Worm (Caenorhabditis elegans) whole organism, young adult: ENCODE measurements around the gene F35C11.5.

ENCODE experiments used
- B0019.2 ChIP-seq: fragments of 200-800 bp; sonication (Bioruptor generic); conservative IDR thresholded peaks from 2 replicates; pipeline ENCODE4 v1.3.6; 2022; ENCODE audit warnings: missing genetic modification reagents, missing genetic modification characterization, missing compliant biosample characterization
- C06A6.2 ChIP-seq: fragments of 200-800 bp; sonication (Bioruptor generic); conservative IDR thresholded peaks from 2 replicates; pipeline ENCODE4 v1.3.6; 2022; ENCODE audit warnings: missing genetic modification characterization, missing compliant biosample characterization
- F10E7.11 ChIP-seq: sonication (generic microtip); optimal IDR thresholded peaks from 2 replicates; lab custom pipeline; 2017; ENCODE audit warnings: mild to moderate bottlenecking, missing genetic modification characterization, moderate library complexity, missing compliant biosample characterization
- F22D6.2 ChIP-seq: sonication (generic microtip); optimal IDR thresholded peaks from 2 replicates; lab custom pipeline; 2016; ENCODE audit warnings: mild to moderate bottlenecking, missing genetic modification characterization, missing compliant biosample characterization
- F33H1.4 ChIP-seq: fragments of 200-800 bp; sonication (Bioruptor generic); IDR thresholded peaks from 2 replicates; pipeline ENCODE4 v1.3.6; 2022; ENCODE audit warnings: missing genetic modification reagents, missing genetic modification characterization, missing compliant biosample characterization
- F37B4.10 ChIP-seq: fragments of 200-800 bp; sonication (Bioruptor generic); IDR thresholded peaks from 2 replicates; pipeline ENCODE4 v1.3.6; 2022; ENCODE audit warnings: missing genetic modification characterization, missing compliant biosample characterization
- F57C9.4 ChIP-seq: sonication (generic microtip); optimal IDR thresholded peaks from 2 replicates; lab custom pipeline; 2017; ENCODE audit warnings: mild to moderate bottlenecking, missing genetic modification characterization, missing compliant biosample characterization
- T26A5.8 ChIP-seq: sonication (generic microtip); optimal IDR thresholded peaks from 2 replicates; lab custom pipeline; 2016; ENCODE audit warnings: missing genetic modification characterization, missing compliant biosample characterization
- Y56A3A.18 ChIP-seq: fragments of 200-800 bp; sonication (Bioruptor generic); IDR thresholded peaks from 2 replicates; pipeline ENCODE4 v1.3.6; 2022; ENCODE audit warnings: missing genetic modification reagents, missing genetic modification characterization, missing compliant biosample characterization
- Y95B8A.8 ChIP-seq: fragments of 200-800 bp; sonication (Bioruptor generic); IDR thresholded peaks from 2 replicates; pipeline ENCODE4 v1.3.6; 2022; ENCODE audit warnings: missing genetic modification reagents, missing genetic modification characterization, missing compliant biosample characterization
- ZK185.1 ChIP-seq: sonication (generic microtip); optimal IDR thresholded peaks from 2 replicates; lab custom pipeline; 2016; ENCODE audit warnings: mild to moderate bottlenecking, missing genetic modification characterization, missing compliant biosample characterization; ENCODE audit not compliant: poor library complexity, severe bottlenecking
- ama-1 ChIP-seq, 3 experiments: fragments of 150-350 bp in 1 of 3; sonication (generic microtip) in 2 of 3; optimal IDR thresholded peaks; 2 replicates each; lab custom pipeline; 2014 to 2018; ENCODE audit warnings: missing biosample characterization in 2 of 3, missing genetic modification characterization in 2 of 3, missing genetic modification reagents in 2 of 3
- aptf-2 ChIP-seq: fragments of 200-800 bp; sonication (Bioruptor generic); conservative IDR thresholded peaks from 2 replicates; pipeline ENCODE4 v1.3.6; 2022; ENCODE audit warnings: missing genetic modification reagents, missing genetic modification characterization, missing compliant biosample characterization
- atf-7 ChIP-seq: sonication (generic microtip); optimal IDR thresholded peaks from 2 replicates; lab custom pipeline; 2017; ENCODE audit warnings: mild to moderate bottlenecking, missing genetic modification characterization, missing compliant biosample characterization
- attf-3 ChIP-seq: fragments of 200-800 bp; sonication (Bioruptor generic); conservative IDR thresholded peaks from 2 replicates; pipeline ENCODE4 v1.3.6; 2022; ENCODE audit warnings: missing genetic modification reagents, missing genetic modification characterization, missing compliant biosample characterization
- cebp-1 ChIP-seq, 2 experiments: fragments of 200-800 bp in 1 of 2; sonication (Bioruptor generic) in 1 of 2; sonication (generic microtip) in 1 of 2; IDR thresholded peaks in 1 of 2; optimal IDR thresholded peaks in 1 of 2; 2 replicates each; pipeline versions ENCODE4 v1.3.6 to Lab custom; 2017 to 2022; ENCODE audit warnings: missing compliant biosample characterization in 2 of 2, missing genetic modification characterization in 2 of 2, mild to moderate bottlenecking in 1 of 2, missing genetic modification reagents in 1 of 2, moderate library complexity in 1 of 2
- cebp-2 ChIP-seq: fragments of 200-800 bp; sonication (Bioruptor generic); IDR thresholded peaks from 2 replicates; pipeline ENCODE4 v1.3.6; 2022; ENCODE audit warnings: missing genetic modification characterization, missing compliant biosample characterization
- ceh-79 ChIP-seq: sonication (generic microtip); optimal IDR thresholded peaks from 2 replicates; lab custom pipeline; 2017; ENCODE audit warnings: mild to moderate bottlenecking, missing genetic modification characterization, missing compliant biosample characterization
- chd-7 ChIP-seq: sonication (generic microtip); optimal IDR thresholded peaks from 2 replicates; lab custom pipeline; 2016; ENCODE audit warnings: mild to moderate bottlenecking, missing genetic modification characterization, moderate library complexity, missing compliant biosample characterization
- die-1 ChIP-seq: sonication (generic microtip); optimal IDR thresholded peaks from 2 replicates; lab custom pipeline; 2016; ENCODE audit warnings: missing genotype, mild to moderate bottlenecking, missing genetic modification characterization, missing compliant biosample characterization
- dox-1 ChIP-seq: fragments of 200-800 bp; sonication (Bioruptor generic); IDR thresholded peaks from 2 replicates; pipeline ENCODE4 v1.3.6; 2022; ENCODE audit warnings: missing genetic modification reagents, missing genetic modification characterization, missing compliant biosample characterization
- efl-1 ChIP-seq: fragments of 150-350 bp; optimal IDR thresholded peaks from 2 replicates; lab custom pipeline; 2014; ENCODE audit warnings: missing biosample characterization, missing genetic modification reagents, missing genetic modification characterization
- egl-18 ChIP-seq: fragments of 200-800 bp; sonication (Bioruptor generic); IDR thresholded peaks from 2 replicates; pipeline ENCODE4 v1.3.6; 2022; ENCODE audit warnings: missing genetic modification reagents, missing genetic modification characterization, missing compliant biosample characterization
- fkh-3 ChIP-seq: sonication (generic microtip); optimal IDR thresholded peaks from 2 replicates; lab custom pipeline; 2016; ENCODE audit warnings: mild to moderate bottlenecking, missing genetic modification characterization, missing compliant biosample characterization
- gei-17 ChIP-seq: fragments of 200-800 bp; sonication (Bioruptor generic); optimal IDR thresholded peaks from 2 replicates; lab custom pipeline; 2018; ENCODE audit warnings: mild to moderate bottlenecking, missing genetic modification characterization, missing compliant biosample characterization
- him-1 ChIP-seq: sonication (generic microtip); optimal IDR thresholded peaks from 2 replicates; lab custom pipeline; 2016; ENCODE audit warnings: missing genotype, missing genetic modification reagents, missing genetic modification characterization, missing compliant biosample characterization
- hmg-1.2 ChIP-seq: fragments of 200-800 bp; sonication (Bioruptor generic); IDR thresholded peaks from 2 replicates; pipeline ENCODE4 v1.3.6; 2022; ENCODE audit warnings: missing genetic modification reagents, missing genetic modification characterization, missing compliant biosample characterization
- hrde-1 ChIP-seq: sonication (generic microtip); optimal IDR thresholded peaks from 2 replicates; lab custom pipeline; 2016; ENCODE audit warnings: missing genetic modification characterization, mild to moderate bottlenecking, missing compliant biosample characterization, moderate library complexity, missing genotype, missing genetic modification reagents, borderline replicate concordance
- hsf-1 ChIP-seq: fragments of 200-800 bp; sonication (Bioruptor generic); IDR thresholded peaks from 2 replicates; pipeline ENCODE4 v1.3.6; 2022; ENCODE audit warnings: missing genetic modification reagents, missing genetic modification characterization, missing compliant biosample characterization
- lin-26 ChIP-seq: fragments of 200-800 bp; sonication (Bioruptor generic); IDR thresholded peaks from 2 replicates; pipeline ENCODE4 v1.3.6; 2022; ENCODE audit warnings: missing genetic modification reagents, missing genetic modification characterization, missing compliant biosample characterization
- lir-1 ChIP-seq: fragments of 200-800 bp; sonication (Bioruptor generic); conservative IDR thresholded peaks from 2 replicates; pipeline ENCODE4 v1.3.6; 2022; ENCODE audit warnings: missing genetic modification reagents, missing genetic modification characterization, missing compliant biosample characterization
- madf-10 ChIP-seq: sonication (generic microtip); optimal IDR thresholded peaks from 2 replicates; lab custom pipeline; 2016; ENCODE audit warnings: mild to moderate bottlenecking, missing genetic modification characterization, missing compliant biosample characterization
- madf-3 ChIP-seq: fragments of 200-800 bp; sonication (Bioruptor generic); IDR thresholded peaks from 2 replicates; pipeline ENCODE4 v1.3.6; 2022; ENCODE audit warnings: missing genetic modification reagents, missing genetic modification characterization, missing compliant biosample characterization
- madf-8 ChIP-seq: fragments of 200-800 bp; sonication (Bioruptor generic); conservative IDR thresholded peaks from 2 replicates; pipeline ENCODE4 v1.3.6; 2022; ENCODE audit warnings: missing genetic modification reagents, missing genetic modification characterization, missing compliant biosample characterization
- mel-28 ChIP-seq: sonication (generic microtip); optimal IDR thresholded peaks from 2 replicates; lab custom pipeline; 2016; ENCODE audit warnings: borderline replicate concordance, mild to moderate bottlenecking, missing genetic modification characterization, missing compliant biosample characterization
- mes-4 ChIP-seq: sonication (generic microtip); optimal IDR thresholded peaks from 2 replicates; lab custom pipeline; 2016; ENCODE audit warnings: missing genotype, missing genetic modification characterization, missing compliant biosample characterization
- mxl-1 ChIP-seq: sonication (generic microtip); optimal IDR thresholded peaks from 2 replicates; lab custom pipeline; 2016; ENCODE audit warnings: missing genetic modification characterization, missing compliant biosample characterization
- nfyb-1 ChIP-seq: fragments of 200-800 bp; sonication (Bioruptor generic); IDR thresholded peaks from 2 replicates; pipeline ENCODE4 v1.3.6; 2022; ENCODE audit warnings: missing genetic modification reagents, missing genetic modification characterization, missing compliant biosample characterization
- nhr-120 ChIP-seq: fragments of 200-800 bp; sonication (Bioruptor generic); IDR thresholded peaks from 2 replicates; pipeline ENCODE4 v1.3.6; 2022; ENCODE audit warnings: missing genetic modification characterization, missing compliant biosample characterization
- nhr-179 ChIP-seq: sonication (generic microtip); optimal IDR thresholded peaks from 2 replicates; lab custom pipeline; 2016; ENCODE audit warnings: mild to moderate bottlenecking, missing genetic modification characterization, missing compliant biosample characterization
- nhr-27 ChIP-seq: fragments of 200-800 bp; sonication (Bioruptor generic); optimal IDR thresholded peaks from 2 replicates; lab custom pipeline; 2018; ENCODE audit warnings: mild to moderate bottlenecking, missing genetic modification characterization, moderate library complexity, missing compliant biosample characterization
- pha-4 ChIP-seq: fragments of 150-350 bp; sonication (generic microtip); optimal IDR thresholded peaks from 2 replicates; lab custom pipeline; 2014; ENCODE audit warnings: missing biosample characterization, missing genetic modification reagents, missing genetic modification characterization
- repo-1 ChIP-seq: sonication (generic microtip); optimal IDR thresholded peaks from 2 replicates; lab custom pipeline; 2017; ENCODE audit warnings: mild to moderate bottlenecking, missing genetic modification characterization, missing compliant biosample characterization
- rpc-1 ChIP-seq, 2 experiments: fragments of 150-350 bp in 1 of 2; sonication (generic microtip) in 1 of 2; optimal IDR thresholded peaks; 2 replicates each; lab custom pipeline; 2014 to 2018; ENCODE audit warnings: missing biosample characterization in 1 of 2, missing genetic modification characterization in 1 of 2, missing genetic modification reagents in 1 of 2, missing genotype in 1 of 2
- sptf-2 ChIP-seq: fragments of 200-800 bp; sonication (Bioruptor generic); optimal IDR thresholded peaks from 2 replicates; lab custom pipeline; 2018; ENCODE audit warnings: mild to moderate bottlenecking, missing genetic modification characterization, missing compliant biosample characterization
- unc-130 ChIP-seq: sonication (generic microtip); optimal IDR thresholded peaks from 2 replicates; lab custom pipeline; 2016; ENCODE audit warnings: missing genetic modification reagents, missing genetic modification characterization, missing compliant biosample characterization
- zfh-2 ChIP-seq: fragments of 200-800 bp; sonication (Bioruptor generic); conservative IDR thresholded peaks from 2 replicates; pipeline ENCODE4 v1.3.6; 2022; ENCODE audit warnings: missing genetic modification reagents, missing genetic modification characterization, missing compliant biosample characterization
- ztf-18 ChIP-seq: sonication (generic microtip); optimal IDR thresholded peaks from 2 replicates; lab custom pipeline; 2016; ENCODE audit warnings: missing genotype, mild to moderate bottlenecking, missing genetic modification characterization, missing compliant biosample characterization
- ztf-26 ChIP-seq: sonication (generic microtip); optimal IDR thresholded peaks from 2 replicates; lab custom pipeline; 2017; ENCODE audit warnings: missing genetic modification characterization, missing compliant biosample characterization

Gene F35C11.5

DNA sequence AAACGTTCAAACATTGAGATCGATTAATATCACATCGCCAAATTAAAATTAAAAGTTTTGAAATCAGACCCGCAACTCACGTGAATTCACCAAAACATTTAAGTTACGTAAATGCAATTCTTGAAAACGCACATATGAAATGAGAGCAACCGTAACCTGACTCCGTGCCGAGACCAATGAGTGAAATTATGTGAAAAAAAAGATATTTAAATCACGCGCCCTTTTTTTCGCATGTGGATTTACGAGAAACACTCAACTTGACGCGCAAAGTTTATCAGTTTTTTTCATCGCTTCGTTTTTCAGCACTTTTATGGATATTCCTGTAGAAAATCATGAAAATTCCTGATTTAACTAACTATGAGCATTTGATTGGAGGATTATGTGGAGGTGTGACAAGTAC, 22.5 kb downstream of the F35C11.5 start, which contains the start of the genes gei-14 and slc-25A32 (continued):
- no peak for TF ChIP-seq mxl-1 (tag; lab: Kevin White, UChicago)
- TF ChIP-seq Y56A3A.18, result no peak
- TF ChIP-seq madf-10 (tag; lab: Kevin White, UChicago), result no peak
- TF ChIP-seq F22D6.2 (tag; lab: Kevin White, UChicago), result no peak
- no peak for TF ChIP-seq lin-26
- no peak for TF ChIP-seq rpc-1 (optimal IDR thresholded peaks at IDR 0.05; lab: Kevin White, UChicago)
- TF ChIP-seq rpc-1 (tag; optimal IDR thresholded peaks at IDR 0.05; lab: Kevin White, UChicago), result no peak
- no peak for TF ChIP-seq ztf-26 (tag; lab: Kevin White, UChicago)
- TF ChIP-seq madf-3 (GFP tag; lab: Robert Waterston, UW), result peak; percentile 73; the same call in 1 of the 2 replicates
- no peak for TF ChIP-seq hrde-1
- TF ChIP-seq unc-130, result no peak
- TF ChIP-seq nhr-179 (tag; lab: Kevin White, UChicago), result no peak
- peak; percentile 36 for TF ChIP-seq hmg-1.2 (GFP tag; lab: Robert Waterston, UW)
- TF ChIP-seq cebp-1 (GFP tag; IDR thresholded peaks at IDR 0.05; lab: Robert Waterston, UW), result no peak
- peak; percentile 30 for TF ChIP-seq cebp-1 (tag; optimal IDR thresholded peaks at IDR 0.05; lab: Kevin White, UChicago)
- no peak for TF ChIP-seq die-1 (tag; lab: Kevin White, UChicago)
- TF ChIP-seq hsf-1, result peak; percentile 64; the same call in 1 of the 2 replicates
- TF ChIP-seq fkh-3 (tag; lab: Kevin White, UChicago), result no peak
- TF ChIP-seq ceh-79 (tag; lab: Kevin White, UChicago), result no peak
- no peak for TF ChIP-seq ZK185.1 (tag; lab: Kevin White, UChicago)
- TF ChIP-seq nfyb-1, result no peak
- no peak for TF ChIP-seq ama-1 (optimal IDR thresholded peaks at IDR 0.05; lab: Kevin White, UChicago)
- TF ChIP-seq ama-1 (GFP tag; optimal IDR thresholded peaks at IDR 0.05; lab: Kevin White, UChicago), result no peak
- no peak for TF ChIP-seq C06A6.2 (GFP tag; lab: Robert Waterston, UW)
- TF ChIP-seq repo-1, result no peak
- no peak for TF ChIP-seq cebp-2 (GFP tag; lab: Robert Waterston, UW)
- peak; percentile 73 for TF ChIP-seq dox-1
- TF ChIP-seq egl-18, result no peak
- TF ChIP-seq attf-3 (GFP tag; lab: Robert Waterston, UW), result no peak
- TF ChIP-seq nhr-27 (tag; lab: Kevin White, UChicago), result no peak
- TF ChIP-seq Y95B8A.8 (GFP tag; lab: Robert Waterston, UW), result no peak
- no peak for TF ChIP-seq zfh-2 (GFP tag; lab: Robert Waterston, UW)
- TF ChIP-seq sptf-2, result no peak
- TF ChIP-seq madf-8, result peak; percentile 84
- no peak for TF ChIP-seq ztf-18 (tag; lab: Kevin White, UChicago)
- TF ChIP-seq lir-1, result no peak
- no peak for TF ChIP-seq mes-4 (tag; lab: Kevin White, UChicago)
- no peak for TF ChIP-seq aptf-2 (GFP tag; lab: Robert Waterston, UW)
- TF ChIP-seq F10E7.11 (tag; lab: Kevin White, UChicago), result no peak
- TF ChIP-seq nhr-120 (GFP tag; lab: Robert Waterston, UW), result no peak
- TF ChIP-seq efl-1 (GFP tag; lab: Kevin White, UChicago), result peak; percentile 88
- peak; percentile 73 for TF ChIP-seq him-1 (tag; lab: Kevin White, UChicago)
- TF ChIP-seq pha-4, result no peak
- TF ChIP-seq F57C9.4 (tag; lab: Kevin White, UChicago), result no peak
- no peak for TF ChIP-seq gei-17 (GFP tag; lab: Kevin White, UChicago)
- no peak for TF ChIP-seq F37B4.10 (GFP tag; lab: Robert Waterston, UW)
- TF ChIP-seq F33H1.4 (GFP tag; lab: Robert Waterston, UW), result peak; percentile 92
- TF ChIP-seq chd-7 (tag; lab: Kevin White, UChicago), result no peak
- peak; percentile 88 for TF ChIP-seq B0019.2
- TF ChIP-seq T26A5.8 (tag; lab: Kevin White, UChicago), result no peak
- no peak for TF ChIP-seq atf-7 (tag; lab: Kevin White, UChicago)
- TF ChIP-seq mel-28 (tag; lab: Kevin White, UChicago), result no peak
